Fruit fly (Drosophila melanogaster) whole organism, embryonic: Measurements from ENCODE around the gene CG45066.

Source experiments
- Abd-B ChIP-seq: fragments of 200-800 bp; sonication (Bioruptor generic); optimal IDR thresholded peaks from 2 replicates; lab custom pipeline; 2018; ENCODE audit warnings: missing biosample characterization, mild to moderate bottlenecking, missing genetic modification characterization, moderate library complexity
- Antp ChIP-seq: fragments of 200-800 bp; sonication (Bioruptor generic); optimal IDR thresholded peaks from 3 replicates; lab custom pipeline; 2016; ENCODE audit warnings: missing biosample characterization, missing genetic modification characterization
- Bgb ChIP-seq: fragments of 200-800 bp; sonication (Bioruptor generic); IDR thresholded peaks from 2 replicates; pipeline ENCODE4 v1.3.6; 2022; ENCODE audit warnings: missing biosample characterization, missing genetic modification characterization; ENCODE audit not compliant: partially characterized antibody
- CG10321 ChIP-seq: fragments of 200-800 bp; sonication (Bioruptor generic); IDR thresholded peaks from 2 replicates; pipeline ENCODE4 v1.3.6; 2022; ENCODE audit warnings: missing biosample characterization, missing genetic modification characterization
- CG10565 ChIP-seq: fragments of 200-800 bp; sonication (Bioruptor generic); optimal IDR thresholded peaks from 3 replicates; lab custom pipeline; 2016; ENCODE audit warnings: missing biosample characterization, mild to moderate bottlenecking, missing genetic modification characterization
- CG12071 ChIP-seq: fragments of 200-800 bp; sonication (Bioruptor generic); optimal IDR thresholded peaks from 3 replicates; lab custom pipeline; 2018; ENCODE audit warnings: missing biosample characterization, mild to moderate bottlenecking, missing genetic modification characterization
- CG12155 ChIP-seq: fragments of 200-800 bp; sonication (Bioruptor generic); optimal IDR thresholded peaks from 3 replicates; lab custom pipeline; 2016; ENCODE audit warnings: missing biosample characterization, missing genetic modification characterization
- CG1233 ChIP-seq: fragments of 200-800 bp; sonication (Bioruptor generic); optimal IDR thresholded peaks from 4 replicates; lab custom pipeline; 2018; ENCODE audit warnings: missing biosample characterization, mild to moderate bottlenecking, missing genetic modification characterization
- CG12769 ChIP-seq: fragments of 200-800 bp; sonication (Bioruptor generic); optimal IDR thresholded peaks from 2 replicates; lab custom pipeline; 2019; ENCODE audit warnings: missing biosample characterization, mild to moderate bottlenecking, missing genetic modification characterization, moderate library complexity
- CG13287 ChIP-seq: fragments of 200-800 bp; sonication (Bioruptor generic); IDR thresholded peaks from 2 replicates; pipeline ENCODE4 v1.3.6; 2022; ENCODE audit warnings: missing biosample characterization, missing genetic modification characterization; ENCODE audit not compliant: partially characterized antibody
- CG13624 ChIP-seq: fragments of 200-800 bp; sonication (Bioruptor generic); optimal IDR thresholded peaks from 2 replicates; lab custom pipeline; 2016; ENCODE audit warnings: missing biosample characterization, missing genetic modification characterization
- CG13775 ChIP-seq: fragments of 200-800 bp; sonication (Bioruptor generic); optimal IDR thresholded peaks from 3 replicates; lab custom pipeline; 2017; ENCODE audit warnings: missing biosample characterization, mild to moderate bottlenecking, missing genetic modification characterization
- CG1602 ChIP-seq: fragments of 200-800 bp; sonication (Bioruptor generic); optimal IDR thresholded peaks from 3 replicates; lab custom pipeline; 2016; ENCODE audit warnings: missing biosample characterization, missing genetic modification characterization
- CG34376 ChIP-seq: fragments of 200-800 bp; sonication (Bioruptor generic); optimal IDR thresholded peaks from 2 replicates; lab custom pipeline; 2018; ENCODE audit warnings: missing biosample characterization, mild to moderate bottlenecking, missing genetic modification characterization
- CG4328 ChIP-seq: fragments of 200-800 bp; sonication (Bioruptor generic); optimal IDR thresholded peaks from 3 replicates; lab custom pipeline; 2017; ENCODE audit warnings: missing biosample characterization, missing genetic modification reagents, missing genetic modification characterization
- CG6791 ChIP-seq: fragments of 200-800 bp; sonication (Bioruptor generic); IDR thresholded peaks from 3 replicates; pipeline ENCODE4 v1.3.6; 2022; ENCODE audit warnings: missing biosample characterization, missing genetic modification characterization; ENCODE audit not compliant: partially characterized antibody
- CG6854 ChIP-seq: fragments of 200-800 bp; sonication (Bioruptor generic); optimal IDR thresholded peaks from 3 replicates; lab custom pipeline; 2017; ENCODE audit warnings: missing biosample characterization, mild to moderate bottlenecking, missing genetic modification characterization
- CG7271 ChIP-seq: fragments of 200-800 bp; sonication (Bioruptor generic); optimal IDR thresholded peaks from 2 replicates; lab custom pipeline; 2018; ENCODE audit warnings: missing biosample characterization, mild to moderate bottlenecking, missing genetic modification characterization, moderate library complexity
- CG8765 ChIP-seq: fragments of 200-800 bp; sonication (Bioruptor generic); IDR thresholded peaks from 2 replicates; pipeline ENCODE4 v1.3.6; 2022; ENCODE audit warnings: missing biosample characterization, missing genetic modification characterization
- CG9727 ChIP-seq: fragments of 200-800 bp; sonication (Bioruptor generic); optimal IDR thresholded peaks from 3 replicates; lab custom pipeline; 2017; ENCODE audit warnings: missing biosample characterization, mild to moderate bottlenecking, missing genetic modification characterization
- Dbx ChIP-seq: fragments of 200-800 bp; sonication (Bioruptor generic); IDR thresholded peaks from 3 replicates; pipeline ENCODE4 v1.3.6; 2022; ENCODE audit warnings: missing biosample characterization, missing genetic modification characterization
- Dek ChIP-seq: fragments of 200-800 bp; sonication (Bioruptor generic); optimal IDR thresholded peaks from 3 replicates; lab custom pipeline; 2019; ENCODE audit warnings: missing biosample characterization, mild to moderate bottlenecking, missing genetic modification characterization, moderate library complexity
- Dll ChIP-seq: fragments of 200-800 bp; sonication (Bioruptor generic); IDR thresholded peaks from 4 replicates; pipeline ENCODE4 v1.3.6; 2022; ENCODE audit warnings: missing biosample characterization, missing genetic modification characterization; ENCODE audit not compliant: partially characterized antibody
- Doc3 ChIP-seq: fragments of 200-800 bp; sonication (Bioruptor generic); IDR thresholded peaks from 3 replicates; pipeline ENCODE4 v1.3.6; 2022; ENCODE audit warnings: missing biosample characterization, missing genetic modification characterization; ENCODE audit not compliant: partially characterized antibody
- HLHmδ ChIP-seq: fragments of 200-800 bp; sonication (Bioruptor generic); optimal IDR thresholded peaks from 2 replicates; lab custom pipeline; 2018; ENCODE audit warnings: missing biosample characterization, mild to moderate bottlenecking, missing genetic modification characterization, moderate library complexity
- Hr51 ChIP-seq, 2 experiments: fragments of 200-800 bp; sonication (Bioruptor generic); optimal IDR thresholded peaks; 2 replicates in 1 of 2; 3 replicates in 1 of 2; lab custom pipeline; 2016 to 2018; ENCODE audit warnings: missing biosample characterization in 2 of 2, missing genetic modification characterization in 2 of 2, mild to moderate bottlenecking in 1 of 2, moderate library complexity in 1 of 2
- Hsf ChIP-seq: fragments of 200-800 bp; sonication (Bioruptor generic); optimal IDR thresholded peaks from 3 replicates; lab custom pipeline; 2016; ENCODE audit warnings: missing biosample characterization, missing genetic modification characterization
- Med ChIP-seq: fragments of 200-800 bp; sonication (Bioruptor generic); peaks from one replicate; lab custom pipeline; 2016; ENCODE audit warnings: missing biosample characterization, missing genetic modification characterization, mild to moderate bottlenecking, inconsistent platforms, moderate library complexity
- Nf-YB ChIP-seq: fragments of 200-800 bp; sonication (Bioruptor generic); optimal IDR thresholded peaks from 3 replicates; lab custom pipeline; 2019; ENCODE audit warnings: missing biosample characterization, mild to moderate bottlenecking, missing genetic modification characterization, moderate library complexity
- Pdp1 ChIP-seq, 2 experiments: fragments of 200-800 bp; sonication (Bioruptor generic); optimal IDR thresholded peaks; 3 replicates each; lab custom pipeline; 2016; ENCODE audit warnings: missing biosample characterization in 2 of 2, missing genetic modification characterization in 2 of 2, mild to moderate bottlenecking in 1 of 2, moderate library complexity in 1 of 2
- Rfx ChIP-seq: fragments of 200-800 bp; sonication (Bioruptor generic); IDR thresholded peaks from 2 replicates; pipeline ENCODE4 v1.3.6; 2022; ENCODE audit warnings: missing biosample characterization, missing genetic modification characterization
- Side ChIP-seq: fragments of 200-800 bp; sonication (Bioruptor generic); optimal IDR thresholded peaks from 2 replicates; lab custom pipeline; 2016; ENCODE audit warnings: missing biosample characterization, missing genetic modification characterization
- Stat92E ChIP-seq, 3 experiments: fragments of >200 bp in 2 of 3; fragments of 200-800 bp in 1 of 3; sonication (Bioruptor generic) in 1 of 3; optimal IDR thresholded peaks; 2 replicates each; lab custom pipeline; 2017 to 2019; ENCODE audit warnings: missing biosample characterization in 3 of 3, missing genetic modification characterization in 3 of 3, mild to moderate bottlenecking in 1 of 3, moderate library complexity in 1 of 3
- gem ChIP-seq: fragments of 200-800 bp; sonication (Bioruptor generic); optimal IDR thresholded peaks from 2 replicates; lab custom pipeline; 2019; ENCODE audit warnings: missing biosample characterization, mild to moderate bottlenecking, missing genetic modification characterization, moderate library complexity
- gro ChIP-seq: fragments of 200-800 bp; sonication (Bioruptor generic); optimal IDR thresholded peaks from 2 replicates; lab custom pipeline; 2016; ENCODE audit warnings: missing biosample characterization, missing genetic modification characterization
- gsb-n ChIP-seq: fragments of 200-800 bp; sonication (Bioruptor generic); optimal IDR thresholded peaks from 3 replicates; lab custom pipeline; 2018; ENCODE audit warnings: missing biosample characterization, mild to moderate bottlenecking, missing genetic modification characterization
- hkb ChIP-seq, 2 experiments: fragments of 200-800 bp in 1 of 2; fragments of >200 bp in 1 of 2; sonication (Bioruptor generic) in 1 of 2; IDR thresholded peaks in 1 of 2; optimal IDR thresholded peaks in 1 of 2; 2 replicates each; pipeline versions ENCODE4 v1.3.6 to Lab custom; 2017 to 2022; ENCODE audit warnings: missing biosample characterization in 1 of 2, missing genetic modification characterization in 1 of 2
- kni ChIP-seq: fragments of 200-800 bp; sonication (Bioruptor generic); optimal IDR thresholded peaks from 3 replicates; lab custom pipeline; 2017; ENCODE audit warnings: mild to moderate bottlenecking, missing biosample characterization, missing genetic modification reagents, missing genetic modification characterization
- luna ChIP-seq: fragments of 200-800 bp; sonication (Bioruptor generic); optimal IDR thresholded peaks from 2 replicates; lab custom pipeline; 2016; ENCODE audit warnings: missing biosample characterization, missing genetic modification characterization
- pfk ChIP-seq: fragments of 200-800 bp; sonication (Bioruptor generic); optimal IDR thresholded peaks from 2 replicates; lab custom pipeline; 2018; ENCODE audit warnings: missing biosample characterization, mild to moderate bottlenecking, missing genetic modification characterization, moderate library complexity
- stc ChIP-seq: fragments of 200-800 bp; sonication (Bioruptor generic); IDR thresholded peaks from 2 replicates; pipeline ENCODE4 v1.3.6; 2022; ENCODE audit warnings: missing biosample characterization, missing genetic modification characterization
- tna ChIP-seq: fragments of 200-800 bp; sonication (Bioruptor generic); IDR thresholded peaks from 2 replicates; pipeline ENCODE4 v1.3.6; 2022; ENCODE audit warnings: missing biosample characterization, missing genetic modification characterization; ENCODE audit not compliant: partially characterized antibody
- unpg ChIP-seq: fragments of 200-800 bp; sonication (Bioruptor generic); optimal IDR thresholded peaks from 3 replicates; lab custom pipeline; 2018; ENCODE audit warnings: missing biosample characterization, mild to moderate bottlenecking, missing genetic modification characterization, moderate library complexity
- vfl ChIP-seq: fragments of 200-800 bp; sonication (Bioruptor generic); optimal IDR thresholded peaks from 2 replicates; lab custom pipeline; 2016; ENCODE audit warnings: missing biosample characterization, missing genetic modification characterization
- zen ChIP-seq: fragments of 200-800 bp; sonication (Bioruptor generic); optimal IDR thresholded peaks from 3 replicates; lab custom pipeline; 2018; ENCODE audit warnings: missing biosample characterization, mild to moderate bottlenecking, missing genetic modification characterization, moderate library complexity

Gene CG45066

dm6 chr3L:3070274-3071204, 40.5 kb downstream of the CG45066 start, which contains the start of the genes CG32486 and PAN3 (continued):
- TF ChIP-seq CG4328 (GFP tag; lab: Kevin White, UChicago) (peak; percentile 11), CG1233 (GFP tag; lab: Kevin White, UChicago) (peak; percentile 6), Doc3 (GFP tag; lab: Robert Waterston, UW) (peak; percentile 64), hkb (optimal IDR thresholded peaks at IDR 0.05; lab: Kevin White, UChicago) (peak; percentile 82), hkb (GFP tag; IDR thresholded peaks at IDR 0.05; lab: Robert Waterston, UW) (peak; percentile 46; the same call in 1 of the 2 replicates), Dek (tag; lab: Kevin White, UChicago) (peak; percentile 70), CG10565 (GFP tag; lab: Kevin White, UChicago) (no peak), Pdp1 (GFP tag; optimal IDR thresholded peaks at IDR 0.05; lab: Kevin White, UChicago) (peak in 1 of 2 experiments; percentile 41), CG13775 (GFP tag; lab: Kevin White, UChicago) (peak; percentile 29), kni (GFP tag; lab: Kevin White, UChicago) (peak; percentile 20), CG6791 (peak; percentile 83), Med (peak; percentile 93), CG12071 (GFP tag; lab: Kevin White, UChicago) (peak; percentile 75), CG1602 (GFP tag; lab: Kevin White, UChicago) (peak; percentile 28), pfk (GFP tag; lab: Kevin White, UChicago) (peak; percentile 64), Dll (GFP tag; lab: Robert Waterston, UW) (peak; percentile 85; the same call in 3 of the 4 replicates), stc (GFP tag; lab: Robert Waterston, UW) (peak; percentile 64; the same call in 1 of the 2 replicates), unpg (GFP tag; lab: Kevin White, UChicago) (peak; percentile 40), gsb-n (tag; lab: Kevin White, UChicago) (peak; percentile 38), CG8765 (no peak; the same call in 1 of the 2 replicates), zen (tag; lab: Kevin White, UChicago) (peak; percentile 52), CG10321 (GFP tag; lab: Robert Waterston, UW) (peak; percentile 86), Antp (GFP tag; lab: Kevin White, UChicago) (peak; percentile 39), HLHmδ (GFP tag; lab: Kevin White, UChicago) (peak; percentile 85), CG12155 (peak; percentile 51), luna (GFP tag; lab: Kevin White, UChicago) (peak; percentile 27), Side (GFP tag; lab: Kevin White, UChicago) (peak; percentile 69), CG13287 (peak; percentile 87), CG12769 (tag; lab: Kevin White, UChicago) (peak; percentile 84), tna (peak; percentile 56), Hr51 (GFP tag; optimal IDR thresholded peaks at IDR 0.05; lab: Kevin White, UChicago) (peak in 1 of 2 experiments; percentile 3), Dbx (GFP tag; lab: Robert Waterston, UW) (peak; percentile 65; the same call in 2 of the 3 replicates), Bgb (peak; percentile 90), Rfx (GFP tag; lab: Robert Waterston, UW) (peak; percentile 65), CG13624 (GFP tag; lab: Kevin White, UChicago) (peak; percentile 61), vfl (GFP tag; lab: Kevin White, UChicago) (peak; percentile 57), Abd-B (peak; percentile 96), Hsf (peak; percentile 10), CG6854 (GFP tag; lab: Kevin White, UChicago) (peak; percentile 70), CG7271 (peak; percentile 26), gem (tag; lab: Kevin White, UChicago) (peak; percentile 54), Nf-YB (GFP tag; lab: Kevin White, UChicago) (peak; percentile 32), CG9727 (peak; percentile 58), CG34376 (GFP tag; lab: Kevin White, UChicago) (peak; percentile 82), Stat92E (GFP tag; optimal IDR thresholded peaks at IDR 0.05; lab: Kevin White, UChicago) (peak in 1 of 3 experiments; percentile 62), gro (GFP tag; lab: Kevin White, UChicago) (peak; percentile 86)
